Worm (Caenorhabditis elegans) whole organism, L4 larva: ENCODE measurements around the gene nhr-198.

Experiments
- ceh-28 ChIP-seq: fragments of 150-350 bp; optimal IDR thresholded peaks from 2 replicates; lab custom pipeline; 2014; ENCODE audit warnings: missing biosample characterization, missing genetic modification reagents, missing genetic modification characterization
- mep-1 ChIP-seq: fragments of 150-350 bp; sonication (generic microtip); optimal IDR thresholded peaks from 3 replicates; lab custom pipeline; 2014; ENCODE audit warnings: missing biosample characterization, missing genetic modification characterization
- nhr-11 ChIP-seq: fragments of 150-350 bp; optimal IDR thresholded peaks from 2 replicates; lab custom pipeline; 2014; ENCODE audit warnings: missing biosample characterization, missing genetic modification characterization
- snpc-4 ChIP-seq: fragments of 150-350 bp; optimal IDR thresholded peaks from 2 replicates; lab custom pipeline; 2014; ENCODE audit warnings: missing biosample characterization, missing genetic modification characterization
- tra-1 ChIP-seq: fragments of 200-800 bp; sonication (Bioruptor generic); IDR thresholded peaks from 2 replicates; pipeline ENCODE4 v1.3.6; 2022; ENCODE audit warnings: missing genetic modification reagents, missing genetic modification characterization, missing compliant biosample characterization
- unc-39 ChIP-seq: sonication (generic microtip); optimal IDR thresholded peaks from 2 replicates; lab custom pipeline; 2017; ENCODE audit warnings: missing biosample characterization, missing genetic modification characterization

DNA sequence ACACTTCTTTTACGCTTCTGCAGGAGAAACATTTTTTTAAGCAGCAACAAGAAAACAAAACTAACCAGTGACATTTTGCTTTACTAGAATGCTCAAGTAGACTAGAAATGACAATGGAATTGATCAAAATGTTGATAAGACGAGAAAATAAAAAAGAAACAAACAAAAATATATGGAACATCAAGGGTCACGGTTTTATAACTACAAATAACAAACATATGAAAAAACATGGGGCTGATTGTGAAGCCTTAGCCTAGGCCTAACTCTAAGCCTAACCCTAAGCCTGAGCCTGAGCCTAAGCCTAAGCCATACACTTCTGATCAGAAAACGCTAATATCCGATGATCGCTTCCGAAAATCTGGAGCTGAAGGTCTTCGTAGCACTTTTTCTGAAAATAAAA is 36.7 kb downstream of the nhr-198 start, which contains the start of gene Y6E2A.10:
- TF ChIP-seq mep-1 (tag; lab: Kevin White, UChicago) (no peak), tra-1 (GFP tag; lab: Robert Waterston, UW) (no peak), snpc-4 (tag; lab: Kevin White, UChicago) (no peak), ceh-28 (tag; lab: Kevin White, UChicago) (no peak), nhr-11 (tag; lab: Kevin White, UChicago) (no peak), unc-39 (tag; lab: Kevin White, UChicago) (no peak)
